Fruit fly (Drosophila melanogaster) whole organism: ENCODE data around the gene CG43915.

Source experiments
- pan ChIP-seq: fragments of >200 bp; optimal IDR thresholded peaks from 2 replicates; lab custom pipeline; 2017
- psq ChIP-seq: fragments of >200 bp; optimal IDR thresholded peaks from 2 replicates; lab custom pipeline; 2017
- usp ChIP-seq: fragments of >200 bp; optimal IDR thresholded peaks from 2 replicates; lab custom pipeline; 2017; ENCODE audit warnings: missing biosample characterization, missing genetic modification characterization, mixed read lengths

DNA sequence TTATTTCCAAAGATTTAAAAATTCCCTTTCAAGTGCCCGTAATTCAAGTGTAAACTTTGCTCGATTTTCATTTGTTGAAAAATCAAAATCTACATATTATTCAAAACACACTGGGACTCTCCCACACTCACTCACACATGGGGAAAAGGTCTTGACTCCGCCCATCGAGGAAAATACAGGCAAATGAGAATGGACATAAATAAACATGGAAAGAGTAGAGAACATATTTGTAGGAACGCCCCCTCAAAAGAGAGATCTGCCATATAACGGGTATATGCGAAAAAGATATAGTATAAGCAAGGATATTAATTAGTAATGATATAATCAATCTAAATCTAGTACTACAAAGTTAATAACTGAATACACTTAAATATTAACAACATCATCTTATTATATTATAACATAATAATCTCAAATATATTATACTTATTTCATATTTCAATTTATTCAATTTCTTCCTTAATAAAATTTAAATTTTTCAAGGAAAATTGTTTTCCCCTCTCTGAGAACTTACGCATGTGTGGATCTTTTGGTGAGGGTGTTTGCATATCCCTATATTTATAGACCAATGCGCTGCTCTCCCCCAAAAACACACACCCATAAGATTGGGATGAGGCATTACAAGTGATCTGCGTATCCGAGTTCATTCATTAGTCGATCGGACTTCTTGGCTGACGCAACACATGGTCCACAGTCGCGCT lies 45.7 kb downstream of the CG43915 start, which contains the start of gene FoxL1:
- TF ChIP-seq psq (lab: Kevin White, UChicago) (no peak), usp (GFP tag; lab: Kevin White, UChicago) (no peak), pan (lab: Kevin White, UChicago) (no peak)
